Worm (Caenorhabditis elegans) whole organism, L2 larva: ENCODE measurements around the gene cya-2.

Experiments used
- C34F6.9 ChIP-seq: fragments of 150-350 bp; optimal IDR thresholded peaks from 2 replicates; lab custom pipeline; 2014; ENCODE audit warnings: missing biosample characterization, missing genetic modification characterization
- F13H6.1 ChIP-seq: sonication (generic microtip); optimal IDR thresholded peaks from 2 replicates; lab custom pipeline; 2016; ENCODE audit warnings: missing genetic modification characterization, missing compliant biosample characterization
- R02D3.7 ChIP-seq: fragments of 150-350 bp; optimal IDR thresholded peaks from 2 replicates; lab custom pipeline; 2014; ENCODE audit warnings: missing biosample characterization, missing genetic modification characterization
- Y55F3AM.14 ChIP-seq: fragments of 200-800 bp; sonication (Bioruptor generic); optimal IDR thresholded peaks from 2 replicates; lab custom pipeline; 2018; ENCODE audit warnings: mild to moderate bottlenecking, missing genetic modification characterization, missing compliant biosample characterization
- alr-1 ChIP-seq: fragments of 150-350 bp; optimal IDR thresholded peaks from 2 replicates; lab custom pipeline; 2014; ENCODE audit warnings: missing biosample characterization, missing genetic modification characterization
- aly-2 ChIP-seq: fragments of 150-350 bp; optimal IDR thresholded peaks from 2 replicates; lab custom pipeline; 2014; ENCODE audit warnings: missing biosample characterization, missing genetic modification characterization
- ama-1 ChIP-seq: fragments of 150-350 bp; optimal IDR thresholded peaks from 2 replicates; lab custom pipeline; 2018; ENCODE audit warnings: inconsistent platforms
- crh-2 ChIP-seq: sonication (generic microtip); optimal IDR thresholded peaks from 2 replicates; lab custom pipeline; 2017; ENCODE audit warnings: missing biosample characterization, missing genetic modification characterization
- egl-27 ChIP-seq: sonication (generic microtip); optimal IDR thresholded peaks from 3 replicates; lab custom pipeline; 2017; ENCODE audit warnings: missing biosample characterization, missing genetic modification reagents, missing genetic modification characterization
- elt-1 ChIP-seq: fragments of 150-350 bp; optimal IDR thresholded peaks from 2 replicates; lab custom pipeline; 2014; ENCODE audit warnings: missing biosample characterization, missing genetic modification characterization
- fos-1 ChIP-seq: fragments of 150-350 bp; optimal IDR thresholded peaks from 2 replicates; lab custom pipeline; 2014; ENCODE audit warnings: missing biosample characterization, missing genetic modification characterization
- gmeb-1 ChIP-seq: fragments of 150-350 bp; optimal IDR thresholded peaks from 2 replicates; lab custom pipeline; 2014; ENCODE audit warnings: missing biosample characterization, missing genetic modification characterization
- lin-13 ChIP-seq: fragments of 150-350 bp; optimal IDR thresholded peaks from 2 replicates; lab custom pipeline; 2014; ENCODE audit warnings: missing biosample characterization, missing genetic modification reagents, missing genetic modification characterization
- lin-39 ChIP-seq: fragments of 150-350 bp; optimal IDR thresholded peaks from 2 replicates; lab custom pipeline; 2014; ENCODE audit warnings: missing biosample characterization, missing genetic modification reagents, missing genetic modification characterization
- mab-5 ChIP-seq: fragments of 150-350 bp; optimal IDR thresholded peaks from 2 replicates; lab custom pipeline; 2014; ENCODE audit warnings: missing biosample characterization, missing genetic modification characterization
- mbf-1 ChIP-seq: sonication (generic microtip); optimal IDR thresholded peaks from 2 replicates; lab custom pipeline; 2017; ENCODE audit warnings: missing biosample characterization, missing genetic modification characterization
- mdl-1 ChIP-seq, 2 experiments: fragments of 150-350 bp in 1 of 2; sonication (generic microtip) in 1 of 2; optimal IDR thresholded peaks; 2 replicates each; lab custom pipeline; 2017; ENCODE audit warnings: missing biosample characterization in 2 of 2, missing genetic modification characterization in 2 of 2
- nhr-11 ChIP-seq: fragments of 150-350 bp; optimal IDR thresholded peaks from 2 replicates; lab custom pipeline; 2014; ENCODE audit warnings: missing biosample characterization, missing genetic modification characterization
- nhr-12 ChIP-seq: fragments of 150-350 bp; optimal IDR thresholded peaks from 2 replicates; lab custom pipeline; 2014; ENCODE audit warnings: missing biosample characterization, missing genetic modification characterization
- nhr-129 ChIP-seq: fragments of 150-350 bp; optimal IDR thresholded peaks from 2 replicates; lab custom pipeline; 2014; ENCODE audit warnings: missing biosample characterization, missing genetic modification characterization
- nhr-21 ChIP-seq: fragments of 150-350 bp; optimal IDR thresholded peaks from 2 replicates; lab custom pipeline; 2014; ENCODE audit warnings: missing biosample characterization, missing genetic modification characterization
- nhr-23 ChIP-seq: fragments of 150-350 bp; optimal IDR thresholded peaks from 2 replicates; lab custom pipeline; 2014; ENCODE audit warnings: missing biosample characterization, missing genetic modification reagents, missing genetic modification characterization
- nhr-237 ChIP-seq: fragments of 150-350 bp; optimal IDR thresholded peaks from 2 replicates; lab custom pipeline; 2014; ENCODE audit warnings: missing biosample characterization, missing genetic modification characterization
- nhr-25 ChIP-seq: fragments of 150-350 bp; sonication (generic microtip); optimal IDR thresholded peaks from 3 replicates; lab custom pipeline; 2014; ENCODE audit warnings: missing biosample characterization, missing genetic modification characterization
- nhr-77 ChIP-seq: fragments of 150-350 bp; optimal IDR thresholded peaks from 2 replicates; lab custom pipeline; 2014; ENCODE audit warnings: missing biosample characterization, missing genetic modification characterization
- peb-1 ChIP-seq: fragments of 150-350 bp; optimal IDR thresholded peaks from 2 replicates; lab custom pipeline; 2014; ENCODE audit warnings: missing biosample characterization, missing genetic modification characterization
- sem-4 ChIP-seq: fragments of 150-350 bp; optimal IDR thresholded peaks from 2 replicates; lab custom pipeline; 2014; ENCODE audit warnings: missing biosample characterization, missing genetic modification reagents, missing genetic modification characterization
- skn-1 ChIP-seq: sonication (generic microtip); optimal IDR thresholded peaks from 2 replicates; lab custom pipeline; 2017; ENCODE audit warnings: missing biosample characterization, missing genetic modification characterization
- sma-9 ChIP-seq, 2 experiments: fragments of 150-350 bp in 1 of 2; sonication (generic microtip) in 1 of 2; optimal IDR thresholded peaks; 2 replicates each; lab custom pipeline; 2014 to 2016; ENCODE audit warnings: missing genetic modification characterization in 2 of 2, mild to moderate bottlenecking in 1 of 2, missing biosample characterization in 1 of 2, missing compliant biosample characterization in 1 of 2, missing genetic modification reagents in 1 of 2, moderate library complexity in 1 of 2
- snpc-4 ChIP-seq: fragments of 150-350 bp; optimal IDR thresholded peaks from 2 replicates; lab custom pipeline; 2014; ENCODE audit warnings: missing biosample characterization, missing genetic modification characterization
- unc-39 ChIP-seq: fragments of 150-350 bp; optimal IDR thresholded peaks from 2 replicates; lab custom pipeline; 2014; ENCODE audit warnings: missing biosample characterization, missing genetic modification characterization
- unc-55 ChIP-seq: fragments of 150-350 bp; sonication (generic microtip); optimal IDR thresholded peaks from 3 replicates; lab custom pipeline; 2014; ENCODE audit warnings: missing biosample characterization, missing genetic modification reagents, missing genetic modification characterization
- ztf-1 ChIP-seq: fragments of 200-800 bp; sonication (Bioruptor generic); conservative IDR thresholded peaks from 2 replicates; pipeline ENCODE4 v1.3.6; 2022; ENCODE audit warnings: missing genetic modification characterization, missing compliant biosample characterization
- ztf-11 ChIP-seq: sonication (generic microtip); optimal IDR thresholded peaks from 2 replicates; lab custom pipeline; 2017; ENCODE audit warnings: missing biosample characterization, missing genetic modification characterization
- ztf-4 ChIP-seq: fragments of 150-350 bp; optimal IDR thresholded peaks from 2 replicates; lab custom pipeline; 2014; ENCODE audit warnings: missing biosample characterization, missing genetic modification characterization

Gene cya-2

DNA sequence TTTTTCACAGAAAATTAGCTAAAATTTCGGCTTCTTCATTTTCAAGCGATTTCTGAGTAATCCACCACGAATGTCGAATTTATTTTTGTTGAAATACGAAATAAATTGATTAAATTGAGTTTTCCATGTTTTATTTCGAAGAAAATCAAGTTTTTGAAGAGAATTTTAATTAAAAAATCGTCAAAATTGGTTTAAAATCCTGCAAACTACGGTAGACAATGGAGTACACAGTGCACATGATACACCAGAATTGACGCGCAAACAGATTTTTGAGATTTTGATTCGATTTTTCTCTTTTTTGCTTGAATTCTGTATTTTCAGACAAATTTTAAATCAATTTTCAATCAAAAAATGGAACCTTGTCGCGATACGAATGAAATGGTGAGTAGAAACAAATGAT lies 9.9 kb upstream of the cya-2 start, which contains the start of gene F59H6.14:
TSS of gene F59H6.14 (plus strand) at position 301 of the 400 bp plus-strand sequence.
- TF ChIP-seq snpc-4 (tag; lab: Kevin White, UChicago): no peak
- TF ChIP-seq lin-13 (GFP tag; lab: Kevin White, UChicago): no peak
- no peak for TF ChIP-seq mab-5 (tag; lab: Kevin White, UChicago)
- TF ChIP-seq peb-1 (tag; lab: Kevin White, UChicago): no peak
- no peak for TF ChIP-seq Y55F3AM.14
- TF ChIP-seq nhr-11 (tag; lab: Kevin White, UChicago): no peak
- no peak for TF ChIP-seq fos-1
- no peak for TF ChIP-seq F13H6.1
- no peak for TF ChIP-seq lin-39 (tag; lab: Kevin White, UChicago)
- TF ChIP-seq C34F6.9 (tag; lab: Kevin White, UChicago): no peak
- no peak for TF ChIP-seq mdl-1 (tag; optimal IDR thresholded peaks at IDR 0.05; lab: Kevin White, UChicago)
- no peak for TF ChIP-seq elt-1 (tag; lab: Kevin White, UChicago)
- no peak for TF ChIP-seq nhr-21 (tag; lab: Kevin White, UChicago)
- TF ChIP-seq nhr-129 (tag; lab: Kevin White, UChicago): no peak
- TF ChIP-seq ztf-4: no peak

DNA sequence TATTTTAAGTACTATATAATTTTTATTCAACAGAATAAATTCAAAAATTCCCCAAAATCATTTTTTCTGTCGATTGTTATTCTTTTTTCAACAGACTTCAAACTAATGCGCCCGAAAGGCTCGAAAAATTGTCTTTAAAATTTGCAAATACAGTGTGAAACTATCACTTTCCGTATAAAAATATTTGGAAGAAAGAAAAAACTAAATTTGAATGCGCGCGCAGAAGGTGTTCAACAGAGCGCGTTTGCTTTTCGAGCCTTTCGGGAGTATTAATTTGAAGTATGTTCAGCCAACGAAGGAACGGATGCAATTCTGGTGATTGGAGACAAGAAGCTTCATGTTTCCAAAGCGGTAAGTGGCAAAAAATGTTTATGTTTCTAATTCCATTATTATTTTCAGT lies 8.9 kb upstream of the cya-2 start, which contains the start of gene btb-4:
TSS of gene btb-4 (plus strand) at position 35 of the 400 bp plus-strand sequence.
- TF ChIP-seq gmeb-1 (peak; percentile 78), unc-55 (peak; percentile 4)
- TF ChIP-seq, all 48 proteins: peak for 2; not testable (repeated sequence) for 46

DNA sequence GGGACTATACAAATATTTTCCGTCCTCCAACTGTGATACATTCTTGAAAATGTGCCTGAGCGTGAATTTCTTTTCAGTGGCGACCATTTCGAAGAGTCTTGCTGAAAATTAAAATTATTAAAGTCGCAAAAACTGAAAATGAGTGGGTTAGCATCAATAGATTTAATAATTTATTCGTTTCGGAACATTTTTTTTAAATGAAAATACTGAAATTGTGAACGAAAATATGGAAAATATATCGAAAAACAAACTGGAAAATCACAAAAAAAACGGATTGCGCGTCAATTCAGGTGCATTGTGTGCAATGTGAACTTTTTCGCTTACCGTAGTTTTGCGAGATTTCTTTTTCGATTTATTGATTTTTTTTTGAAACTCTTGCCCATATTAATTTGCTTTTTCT lies 8.4 kb upstream of the cya-2 start, which contains the start of gene bath-5:
TSS of gene bath-5 (minus strand) at position 101 of the 400 bp plus-strand sequence.
- TF ChIP-seq nhr-237: no peak
- TF ChIP-seq F13H6.1: no peak
- TF ChIP-seq nhr-12: no peak
- TF ChIP-seq snpc-4 (tag; lab: Kevin White, UChicago): no peak
- TF ChIP-seq skn-1: no peak
- no peak for TF ChIP-seq nhr-11 (tag; lab: Kevin White, UChicago)
- TF ChIP-seq unc-39 (tag; lab: Kevin White, UChicago): no peak
- TF ChIP-seq aly-2 (tag; lab: Kevin White, UChicago): no peak
- no peak for TF ChIP-seq mab-5 (tag; lab: Kevin White, UChicago)
- TF ChIP-seq nhr-21 (tag; lab: Kevin White, UChicago): no peak
- no peak for TF ChIP-seq ztf-11 (tag; lab: Kevin White, UChicago)
- TF ChIP-seq egl-27 (tag; lab: Kevin White, UChicago): no peak
- no peak for TF ChIP-seq ama-1 (lab: Kevin White, UChicago)
- no peak for TF ChIP-seq nhr-23 (tag; lab: Kevin White, UChicago)
- no peak for TF ChIP-seq fos-1
- TF ChIP-seq alr-1 (tag; lab: Kevin White, UChicago): no peak
- no peak for TF ChIP-seq lin-39 (tag; lab: Kevin White, UChicago)
- no peak for TF ChIP-seq unc-55
- TF ChIP-seq sma-9 (GFP tag; optimal IDR thresholded peaks at IDR 0.05; lab: Kevin White, UChicago): no peak
- TF ChIP-seq sma-9 (tag; optimal IDR thresholded peaks at IDR 0.05; lab: Kevin White, UChicago): no peak
- TF ChIP-seq mdl-1 (tag; optimal IDR thresholded peaks at IDR 0.05; lab: Kevin White, UChicago): no peak

- TF ChIP-seq lin-13 (GFP tag; lab: Kevin White, UChicago) (no peak), snpc-4 (tag; lab: Kevin White, UChicago) (no peak), crh-2 (tag; lab: Kevin White, UChicago) (no peak), F13H6.1 (no peak), mbf-1 (no peak), nhr-129 (tag; lab: Kevin White, UChicago) (no peak), mdl-1 (tag; optimal IDR thresholded peaks at IDR 0.05; lab: Kevin White, UChicago) (no peak), alr-1 (tag; lab: Kevin White, UChicago) (no peak), sem-4 (no peak), C34F6.9 (tag; lab: Kevin White, UChicago) (no peak), nhr-77 (no peak), ztf-1 (GFP tag; lab: Robert Waterston, UW) (no peak), gmeb-1 (no peak), Y55F3AM.14 (no peak), R02D3.7 (tag; lab: Kevin White, UChicago) (no peak), sma-9 (GFP tag; optimal IDR thresholded peaks at IDR 0.05; lab: Kevin White, UChicago) (no peak), sma-9 (tag; optimal IDR thresholded peaks at IDR 0.05; lab: Kevin White, UChicago) (no peak), nhr-25 (tag; lab: Kevin White, UChicago) (no peak)
Measured at ce11 chrII:2030367-2030766, 7.0 kb upstream of the cya-2 start, which contains the start of gene bath-3. Gene bath-3 (minus strand): TSS chrII:2030467.
